Worm (Caenorhabditis elegans) whole organism, young adult: ENCODE data around the gene F40E10.5.

Source experiments
- F22D6.2 ChIP-seq: sonication (generic microtip); optimal IDR thresholded peaks from 2 replicates; lab custom pipeline; 2016; ENCODE audit warnings: mild to moderate bottlenecking, missing genetic modification characterization, missing compliant biosample characterization
- F37B4.10 ChIP-seq: fragments of 200-800 bp; sonication (Bioruptor generic); IDR thresholded peaks from 2 replicates; pipeline ENCODE4 v1.3.6; 2022; ENCODE audit warnings: missing genetic modification characterization, missing compliant biosample characterization
- F55B11.4 ChIP-seq: sonication (generic microtip); optimal IDR thresholded peaks from 2 replicates; lab custom pipeline; 2016; ENCODE audit warnings: missing compliant biosample characterization, missing genetic modification characterization, borderline replicate concordance; ENCODE audit not compliant: insufficient read depth
- K12H6.12 ChIP-seq: fragments of 200-800 bp; sonication (Bioruptor generic); optimal IDR thresholded peaks from 2 replicates; lab custom pipeline; 2018; ENCODE audit warnings: mild to moderate bottlenecking, missing genetic modification characterization, missing compliant biosample characterization
- Y56A3A.18 ChIP-seq: fragments of 200-800 bp; sonication (Bioruptor generic); IDR thresholded peaks from 2 replicates; pipeline ENCODE4 v1.3.6; 2022; ENCODE audit warnings: missing genetic modification reagents, missing genetic modification characterization, missing compliant biosample characterization
- Y67H2A.10 ChIP-seq: fragments of 200-800 bp; sonication (Bioruptor generic); conservative IDR thresholded peaks from 2 replicates; pipeline ENCODE4 v1.3.6; 2022; ENCODE audit warnings: missing genetic modification reagents, missing genetic modification characterization, missing compliant biosample characterization
- Y95B8A.8 ChIP-seq: fragments of 200-800 bp; sonication (Bioruptor generic); IDR thresholded peaks from 2 replicates; pipeline ENCODE4 v1.3.6; 2022; ENCODE audit warnings: missing genetic modification reagents, missing genetic modification characterization, missing compliant biosample characterization
- bed-2 ChIP-seq: fragments of 200-800 bp; sonication (Bioruptor generic); IDR thresholded peaks from 2 replicates; pipeline ENCODE4 v1.3.6; 2022; ENCODE audit warnings: missing genetic modification reagents, missing genetic modification characterization, missing compliant biosample characterization
- cebp-2 ChIP-seq: fragments of 200-800 bp; sonication (Bioruptor generic); IDR thresholded peaks from 2 replicates; pipeline ENCODE4 v1.3.6; 2022; ENCODE audit warnings: missing genetic modification characterization, missing compliant biosample characterization
- ceh-27 ChIP-seq: fragments of 200-800 bp; sonication (Bioruptor generic); optimal IDR thresholded peaks from 2 replicates; lab custom pipeline; 2018; ENCODE audit warnings: mild to moderate bottlenecking, missing genetic modification characterization, moderate library complexity, missing compliant biosample characterization
- ceh-79 ChIP-seq: sonication (generic microtip); optimal IDR thresholded peaks from 2 replicates; lab custom pipeline; 2017; ENCODE audit warnings: mild to moderate bottlenecking, missing genetic modification characterization, missing compliant biosample characterization
- die-1 ChIP-seq: sonication (generic microtip); optimal IDR thresholded peaks from 2 replicates; lab custom pipeline; 2016; ENCODE audit warnings: missing genotype, mild to moderate bottlenecking, missing genetic modification characterization, missing compliant biosample characterization
- dpl-1 ChIP-seq: fragments of 150-350 bp; optimal IDR thresholded peaks from 2 replicates; lab custom pipeline; 2014; ENCODE audit warnings: missing biosample characterization, missing genetic modification reagents, missing genetic modification characterization
- egrh-3 ChIP-seq: fragments of 200-800 bp; sonication (Bioruptor generic); IDR thresholded peaks from 2 replicates; pipeline ENCODE4 v1.3.6; 2022; ENCODE audit warnings: missing genetic modification reagents, missing genetic modification characterization, missing compliant biosample characterization
- ekl-4 ChIP-seq: fragments of 200-800 bp; sonication (Bioruptor generic); IDR thresholded peaks from 2 replicates; pipeline ENCODE4 v1.3.6; 2022; ENCODE audit warnings: missing genetic modification reagents, missing genetic modification characterization, missing compliant biosample characterization
- hlh-12 ChIP-seq: sonication (generic microtip); optimal IDR thresholded peaks from 2 replicates; lab custom pipeline; 2016; ENCODE audit warnings: missing genetic modification characterization, missing compliant biosample characterization
- hmg-1.2 ChIP-seq: fragments of 200-800 bp; sonication (Bioruptor generic); IDR thresholded peaks from 2 replicates; pipeline ENCODE4 v1.3.6; 2022; ENCODE audit warnings: missing genetic modification reagents, missing genetic modification characterization, missing compliant biosample characterization
- lin-35 ChIP-seq, 3 experiments: fragments of 150-350 bp in 2 of 3; sonication (generic microtip) in 1 of 3; optimal IDR thresholded peaks; 2 replicates each; lab custom pipeline; 2014 to 2018; ENCODE audit warnings: missing biosample characterization in 3 of 3, missing genetic modification characterization in 3 of 3, missing genetic modification reagents in 3 of 3
- lin-40 ChIP-seq: sonication (generic microtip); optimal IDR thresholded peaks from 2 replicates; lab custom pipeline; 2016; ENCODE audit warnings: missing genetic modification characterization, mild to moderate bottlenecking, missing compliant biosample characterization, missing genotype, missing genetic modification reagents
- lsy-27 ChIP-seq: sonication (generic microtip); optimal IDR thresholded peaks from 2 replicates; lab custom pipeline; 2017; ENCODE audit warnings: missing genetic modification characterization, mild to moderate bottlenecking, missing compliant biosample characterization, antibody characterized with exemption, missing genotype, borderline replicate concordance; ENCODE audit not compliant: insufficient read depth
- madf-6 ChIP-seq: fragments of 200-800 bp; sonication (Bioruptor generic); IDR thresholded peaks from 2 replicates; pipeline ENCODE4 v1.3.6; 2022; ENCODE audit warnings: missing genetic modification reagents, missing genetic modification characterization, missing compliant biosample characterization
- nfyb-1 ChIP-seq: fragments of 200-800 bp; sonication (Bioruptor generic); IDR thresholded peaks from 2 replicates; pipeline ENCODE4 v1.3.6; 2022; ENCODE audit warnings: missing genetic modification reagents, missing genetic modification characterization, missing compliant biosample characterization
- nhr-80 ChIP-seq: sonication (generic microtip); optimal IDR thresholded peaks from 2 replicates; lab custom pipeline; 2016; ENCODE audit warnings: missing genetic modification characterization, missing compliant biosample characterization
- pha-4 ChIP-seq: fragments of 150-350 bp; sonication (generic microtip); optimal IDR thresholded peaks from 2 replicates; lab custom pipeline; 2014; ENCODE audit warnings: missing biosample characterization, missing genetic modification reagents, missing genetic modification characterization
- repo-1 ChIP-seq: sonication (generic microtip); optimal IDR thresholded peaks from 2 replicates; lab custom pipeline; 2017; ENCODE audit warnings: mild to moderate bottlenecking, missing genetic modification characterization, missing compliant biosample characterization
- snpc-1.1 ChIP-seq: sonication (generic microtip); optimal IDR thresholded peaks from 2 replicates; lab custom pipeline; 2017; ENCODE audit warnings: missing genetic modification characterization, mild to moderate bottlenecking, missing compliant biosample characterization, antibody characterized with exemption, moderate library complexity, missing genotype, missing genetic modification reagents; ENCODE audit not compliant: insufficient read depth
- snpc-3.4 ChIP-seq: sonication (generic microtip); optimal IDR thresholded peaks from 2 replicates; lab custom pipeline; 2017; ENCODE audit warnings: missing genetic modification characterization, mild to moderate bottlenecking, missing compliant biosample characterization, antibody characterized with exemption, moderate library complexity, missing genotype, missing genetic modification reagents
- snpc-4 ChIP-seq, 5 experiments: fragments of 150-350 bp in 1 of 5; sonication (generic microtip) in 4 of 5; optimal IDR thresholded peaks; 2 replicates each; lab custom pipeline; 2014 to 2018; ENCODE audit warnings: missing genetic modification characterization in 5 of 5, missing biosample characterization in 3 of 5, antibody characterized with exemption in 2 of 5, mild to moderate bottlenecking in 2 of 5, missing compliant biosample characterization in 2 of 5, missing genotype in 2 of 5, moderate library complexity in 2 of 5, missing genetic modification reagents in 1 of 5
- tbx-9 ChIP-seq: sonication (generic microtip); optimal IDR thresholded peaks from 2 replicates; lab custom pipeline; 2016; ENCODE audit warnings: borderline replicate concordance, missing genetic modification characterization, inconsistent platforms, missing compliant biosample characterization
- xnd-1 ChIP-seq: sonication (generic microtip); optimal IDR thresholded peaks from 2 replicates; lab custom pipeline; 2016; ENCODE audit warnings: missing genotype, missing genetic modification reagents, missing genetic modification characterization, missing compliant biosample characterization
- zim-3 ChIP-seq: sonication (generic microtip); optimal IDR thresholded peaks from 2 replicates; lab custom pipeline; 2017; ENCODE audit warnings: mild to moderate bottlenecking, missing genetic modification characterization, moderate library complexity, missing compliant biosample characterization
- ztf-28 ChIP-seq: fragments of 200-800 bp; sonication (Bioruptor generic); IDR thresholded peaks from 2 replicates; pipeline ENCODE4 v1.3.6; 2022; ENCODE audit warnings: missing genetic modification reagents, missing genetic modification characterization, missing compliant biosample characterization

F40E10.5 gene

ce11 chrX:14657445-14657844, 44.1 kb upstream of the F40E10.5 start:
- TF ChIP-seq lin-40: no peak
- TF ChIP-seq snpc-4 (GFP tag; optimal IDR thresholded peaks at IDR 0.05; lab: Kevin White, UChicago): no peak
- TF ChIP-seq snpc-4 (tag; optimal IDR thresholded peaks at IDR 0.05; lab: Kevin White, UChicago): peak in 3 of 4 experiments; percentile 59 to 84 (median 76)

ce11 chrX:14659454-14659853, 42.1 kb upstream of the F40E10.5 start:
- no peak for TF ChIP-seq Y67H2A.10
- 0 out of 2 replicates have a peak, but pooled peaks have one; percentile 14 for TF ChIP-seq cebp-2 (GFP tag; lab: Robert Waterston, UW)
- TF ChIP-seq Y56A3A.18 (GFP tag; lab: Robert Waterston, UW): no peak
- no peak for TF ChIP-seq madf-6 (GFP tag; lab: Robert Waterston, UW)

- TF ChIP-seq tbx-9 (tag; lab: Kevin White, UChicago): no peak
- no peak for TF ChIP-seq xnd-1 (tag; lab: Kevin White, UChicago)
- TF ChIP-seq ztf-28 (GFP tag; lab: Robert Waterston, UW): no peak
- no peak for TF ChIP-seq bed-2 (GFP tag; lab: Robert Waterston, UW)
- TF ChIP-seq F22D6.2 (tag; lab: Kevin White, UChicago): no peak
- TF ChIP-seq F37B4.10 (GFP tag; lab: Robert Waterston, UW): 0 out of 2 replicates have a peak, but pooled peaks have one; percentile 62
- TF ChIP-seq ceh-79 (tag; lab: Kevin White, UChicago): no peak
- no peak for TF ChIP-seq lin-35 (GFP tag; optimal IDR thresholded peaks at IDR 0.05; lab: Kevin White, UChicago)
- no peak for TF ChIP-seq hlh-12
- no peak for TF ChIP-seq snpc-3.4 (tag; lab: Kevin White, UChicago)
- TF ChIP-seq snpc-4 (GFP tag; optimal IDR thresholded peaks at IDR 0.05; lab: Kevin White, UChicago): no peak
- TF ChIP-seq snpc-4 (tag; optimal IDR thresholded peaks at IDR 0.05; lab: Kevin White, UChicago): peak in 2 of 4 experiments; percentile 73 to 79
- no peak for TF ChIP-seq ceh-27
- TF ChIP-seq dpl-1 (GFP tag; lab: Kevin White, UChicago): no peak
- peak; percentile 27 for TF ChIP-seq snpc-1.1 (tag; lab: Kevin White, UChicago)
- TF ChIP-seq egrh-3: no peak
- TF ChIP-seq Y95B8A.8 (GFP tag; lab: Robert Waterston, UW): no peak
- TF ChIP-seq zim-3 (tag; lab: Kevin White, UChicago): no peak
- TF ChIP-seq hmg-1.2 (GFP tag; lab: Robert Waterston, UW): no peak; the same call in 1 of the 2 replicates
- TF ChIP-seq ekl-4 (GFP tag; lab: Robert Waterston, UW): no peak
Observed at ce11 chrX:14661918-14662317, 39.7 kb upstream of the F40E10.5 start.

ce11 chrX:14662460-14662859, 39.1 kb upstream of the F40E10.5 start:
- TF ChIP-seq hmg-1.2 (GFP tag; lab: Robert Waterston, UW) (no peak), F55B11.4 (tag; lab: Kevin White, UChicago) (no peak), ceh-27 (no peak), K12H6.12 (tag; lab: Kevin White, UChicago) (no peak), die-1 (tag; lab: Kevin White, UChicago) (no peak), nfyb-1 (GFP tag; lab: Robert Waterston, UW) (no peak), pha-4 (no peak), lsy-27 (tag; lab: Kevin White, UChicago) (no peak), nhr-80 (no peak), Y67H2A.10 (no peak), madf-6 (GFP tag; lab: Robert Waterston, UW) (no peak), repo-1 (tag; lab: Kevin White, UChicago) (no peak)
